Worm (Caenorhabditis elegans) whole organism, L4 larva: ENCODE measurements around the gene fbxb-98.

Source experiments
- F37D6.2 ChIP-seq: sonication (generic microtip); optimal IDR thresholded peaks from 2 replicates; lab custom pipeline; 2016; ENCODE audit warnings: mild to moderate bottlenecking, missing genetic modification characterization, missing compliant biosample characterization
- ZK546.5 ChIP-seq, 2 experiments: sonication (generic microtip); optimal IDR thresholded peaks; 2 replicates each; lab custom pipeline; 2017; ENCODE audit warnings: missing biosample characterization in 2 of 2, missing genetic modification characterization in 2 of 2
- ama-1 ChIP-seq: fragments of 150-350 bp; optimal IDR thresholded peaks from 2 replicates; lab custom pipeline; 2014; ENCODE audit warnings: inconsistent platforms, mixed read lengths
- cey-2 ChIP-seq: sonication (generic microtip); optimal IDR thresholded peaks from 3 replicates; lab custom pipeline; 2017; ENCODE audit warnings: missing genetic modification characterization, mild to moderate bottlenecking, missing compliant biosample characterization, antibody characterized with exemption, borderline replicate concordance; ENCODE audit not compliant: insufficient read depth
- fos-1 ChIP-seq: fragments of 150-350 bp; optimal IDR thresholded peaks from 2 replicates; lab custom pipeline; 2014; ENCODE audit warnings: missing biosample characterization, missing genetic modification characterization
- lin-13 ChIP-seq: fragments of 150-350 bp; optimal IDR thresholded peaks from 2 replicates; lab custom pipeline; 2014; ENCODE audit warnings: missing biosample characterization, missing genetic modification reagents, missing genetic modification characterization
- nhr-10 ChIP-seq: fragments of 150-350 bp; optimal IDR thresholded peaks from 2 replicates; lab custom pipeline; 2014; ENCODE audit warnings: missing biosample characterization, missing genetic modification characterization
- snpc-4 ChIP-seq: fragments of 150-350 bp; optimal IDR thresholded peaks from 2 replicates; lab custom pipeline; 2014; ENCODE audit warnings: missing biosample characterization, missing genetic modification characterization
- zip-2 ChIP-seq: fragments of 150-350 bp; optimal IDR thresholded peaks from 2 replicates; lab custom pipeline; 2014; ENCODE audit warnings: missing biosample characterization, missing genetic modification characterization

- TF ChIP-seq ZK546.5 (tag; optimal IDR thresholded peaks at IDR 0.05; lab: Kevin White, UChicago) (no peak), nhr-10 (tag; lab: Kevin White, UChicago) (no peak), zip-2 (no peak), fos-1 (tag; lab: Kevin White, UChicago) (no peak), F37D6.2 (tag; lab: Kevin White, UChicago) (no peak), cey-2 (tag; lab: Kevin White, UChicago) (no peak), snpc-4 (tag; lab: Kevin White, UChicago) (no peak), lin-13 (GFP tag; lab: Kevin White, UChicago) (no peak), ama-1 (no peak)
Measured at ce11 chrII:1865683-1866431, 3.4 kb downstream of the fbxb-98 start, which contains the start of gene math-15.
